Worm (Caenorhabditis elegans) whole organism, midembryonic: Measurements from ENCODE around the gene daf-31.

ENCODE experiments used
- T22C8.4 ChIP-seq: fragments of 200-800 bp; sonication (Bioruptor generic); IDR thresholded peaks from 2 replicates; pipeline ENCODE4 v1.3.6; 2022; ENCODE audit warnings: missing genetic modification characterization, missing compliant biosample characterization
- cog-1 ChIP-seq: sonication (generic microtip); optimal IDR thresholded peaks from 2 replicates; lab custom pipeline; 2016; ENCODE audit warnings: missing genetic modification characterization, missing compliant biosample characterization
- flt-1 ChIP-seq: fragments of 200-800 bp; sonication (Bioruptor generic); IDR thresholded peaks from 2 replicates; pipeline ENCODE4 v1.3.6; 2022; ENCODE audit warnings: missing genetic modification characterization, missing compliant biosample characterization
- klf-2 ChIP-seq: fragments of 200-800 bp; sonication (Bioruptor generic); conservative IDR thresholded peaks from 2 replicates; pipeline ENCODE4 v1.3.6; 2022; ENCODE audit warnings: missing genetic modification reagents, missing genetic modification characterization, missing compliant biosample characterization
- med-1 ChIP-seq: sonication (generic microtip); optimal IDR thresholded peaks from 2 replicates; lab custom pipeline; 2017; ENCODE audit warnings: missing genetic modification characterization, mild to moderate bottlenecking, missing compliant biosample characterization, antibody characterized with exemption, missing genetic modification reagents; ENCODE audit not compliant: insufficient read depth
- ref-1 ChIP-seq: fragments of 200-800 bp; sonication (Bioruptor generic); conservative IDR thresholded peaks from 2 replicates; pipeline ENCODE4 v1.3.6; 2022; ENCODE audit warnings: missing genetic modification reagents, missing genetic modification characterization, missing compliant biosample characterization
- tab-1 ChIP-seq: fragments of 200-800 bp; sonication (Bioruptor generic); IDR thresholded peaks from 2 replicates; pipeline ENCODE4 v1.3.6; 2022; ENCODE audit warnings: missing genetic modification characterization, missing compliant biosample characterization
- ztf-23 ChIP-seq: fragments of 200-800 bp; sonication (Bioruptor generic); IDR thresholded peaks from 2 replicates; pipeline ENCODE4 v1.3.6; 2022; ENCODE audit warnings: missing genetic modification reagents, missing genetic modification characterization, missing compliant biosample characterization
- ztf-29 ChIP-seq: fragments of 200-800 bp; sonication (Bioruptor generic); IDR thresholded peaks from 2 replicates; pipeline ENCODE4 v1.3.6; 2022; ENCODE audit warnings: missing genetic modification reagents, missing genetic modification characterization, missing compliant biosample characterization

The daf-31 gene

DNA sequence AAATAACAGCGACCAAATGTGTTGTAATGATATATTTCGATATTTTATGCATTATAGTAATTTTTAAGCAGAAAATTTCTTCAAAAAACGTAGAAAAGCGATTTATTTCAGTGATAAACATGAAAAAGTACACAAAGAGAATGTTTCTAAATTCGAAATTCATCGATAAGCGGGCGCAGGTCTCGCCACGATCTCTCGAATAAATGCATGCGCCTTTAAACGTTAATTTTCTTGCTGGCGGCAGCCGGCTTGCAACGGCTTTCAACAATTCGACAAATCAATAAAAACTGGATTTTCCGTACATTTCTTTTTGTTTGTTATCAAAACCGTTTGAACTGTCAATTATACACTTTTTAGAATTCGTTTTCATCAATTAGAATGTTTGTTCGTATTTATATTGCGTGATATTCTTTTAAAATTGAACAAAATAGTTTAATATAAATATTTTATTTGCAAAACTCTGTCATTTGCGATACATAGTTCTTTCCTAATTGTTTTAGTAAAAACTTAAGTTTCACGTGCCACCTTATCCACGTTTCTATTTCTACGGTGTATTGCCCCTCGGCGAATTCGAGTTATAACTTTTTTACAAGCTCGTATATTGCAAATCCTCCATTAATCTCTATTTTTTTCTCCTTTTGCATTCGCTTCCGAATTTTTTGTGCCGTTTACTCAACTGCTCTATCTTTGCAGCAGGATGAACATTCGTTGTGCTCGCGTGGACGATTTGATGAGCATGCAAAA, at the start of gene daf-31:
daf-31 (plus strand) TSS at position 694 of the 744 bp plus-strand sequence.
- no peak for TF ChIP-seq tab-1 (GFP tag; lab: Robert Waterston, UW)
- 0 out of 2 replicates have a peak, but pooled peaks have one; percentile 39 for TF ChIP-seq ztf-29

DNA sequence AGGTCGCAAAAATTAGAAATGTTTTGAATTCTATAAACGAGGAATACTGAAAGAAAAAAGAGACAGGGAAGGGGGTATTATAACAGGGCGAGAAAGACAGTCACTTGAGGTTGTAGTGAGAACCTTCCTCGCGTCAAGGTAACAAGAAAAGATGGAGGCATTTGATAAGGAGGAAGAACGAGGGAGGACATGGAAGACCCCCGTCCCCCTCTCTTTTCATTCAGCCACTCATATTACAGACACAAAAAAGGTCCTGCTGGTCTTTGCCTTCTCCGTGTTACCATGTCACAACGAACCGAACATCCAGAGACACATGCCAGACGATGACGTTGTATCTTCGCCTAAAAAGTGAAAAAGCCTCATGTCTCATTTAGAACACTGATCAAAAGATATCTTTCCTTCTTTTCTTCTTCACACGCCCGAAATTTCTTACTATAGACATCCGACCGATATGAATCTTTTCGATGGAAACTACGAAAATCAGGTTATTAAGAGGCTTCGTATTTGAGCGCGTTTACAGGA, 48.7 kb upstream of the daf-31 start:
- no peak for TF ChIP-seq cog-1 (tag; lab: Kevin White, UChicago)
- no peak for TF ChIP-seq ztf-29
- no peak for TF ChIP-seq ztf-23 (GFP tag; lab: Robert Waterston, UW)
- TF ChIP-seq klf-2 (GFP tag; lab: Robert Waterston, UW) = no peak
- TF ChIP-seq med-1 (GFP tag; lab: Kevin White, UChicago) = no peak
- TF ChIP-seq T22C8.4 (GFP tag; lab: Robert Waterston, UW) = no peak
- TF ChIP-seq ref-1 = no peak
- no peak for TF ChIP-seq tab-1 (GFP tag; lab: Robert Waterston, UW)
- no peak for TF ChIP-seq flt-1

ce11 chrIV:8243170-8243569, 46.9 kb upstream of the daf-31 start:
- TF ChIP-seq cog-1 (tag; lab: Kevin White, UChicago) (no peak), T22C8.4 (GFP tag; lab: Robert Waterston, UW) (no peak), klf-2 (GFP tag; lab: Robert Waterston, UW) (no peak), ztf-29 (no peak), tab-1 (GFP tag; lab: Robert Waterston, UW) (no peak), ref-1 (no peak), flt-1 (no peak), ztf-23 (GFP tag; lab: Robert Waterston, UW) (no peak)

DNA sequence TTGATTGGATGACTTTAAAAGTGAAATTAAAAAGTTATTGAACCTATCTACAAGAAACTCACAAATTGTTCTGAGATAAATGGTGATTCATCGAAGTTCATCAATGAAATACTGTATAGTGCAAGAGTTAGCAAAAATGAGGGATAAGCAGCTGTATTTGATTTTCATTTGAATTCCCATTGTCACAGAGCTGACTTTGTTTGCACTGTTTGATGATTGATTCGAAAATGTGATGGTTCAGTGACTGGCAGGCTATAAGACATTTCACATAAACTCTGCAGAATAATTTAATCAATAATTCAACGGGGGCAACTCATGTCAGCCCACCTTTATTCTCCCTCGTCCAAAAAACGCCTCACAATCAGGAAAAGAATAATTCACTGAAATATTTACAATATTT, 46.5 kb upstream of the daf-31 start, which contains the start of gene T09A12.8:
T09A12.8 (minus strand) TSS at position 101 of the 400 bp plus-strand sequence.
- no peak for TF ChIP-seq flt-1
- TF ChIP-seq med-1 (GFP tag; lab: Kevin White, UChicago) = no peak
- TF ChIP-seq T22C8.4 (GFP tag; lab: Robert Waterston, UW) = no peak
- no peak for TF ChIP-seq klf-2 (GFP tag; lab: Robert Waterston, UW)
- no peak for TF ChIP-seq tab-1 (GFP tag; lab: Robert Waterston, UW)
- TF ChIP-seq cog-1 (tag; lab: Kevin White, UChicago) = no peak
- TF ChIP-seq ztf-23 (GFP tag; lab: Robert Waterston, UW) = no peak
- TF ChIP-seq ref-1 = no peak
- no peak for TF ChIP-seq ztf-29

- TF ChIP-seq flt-1 (no peak), tab-1 (GFP tag; lab: Robert Waterston, UW) (no peak), ztf-29 (no peak), klf-2 (GFP tag; lab: Robert Waterston, UW) (no peak), med-1 (GFP tag; lab: Kevin White, UChicago) (no peak), ztf-23 (GFP tag; lab: Robert Waterston, UW) (no peak), cog-1 (tag; lab: Kevin White, UChicago) (no peak)
Measured at ce11 chrIV:8244112-8244511, 46.0 kb upstream of the daf-31 start, which contains the start of gene T09A12.1. Gene T09A12.1, plus strand, starts transcription at chrIV:8244412.

- TF ChIP-seq tab-1 (GFP tag; lab: Robert Waterston, UW) = no peak
- no peak for TF ChIP-seq med-1 (GFP tag; lab: Kevin White, UChicago)
- no peak for TF ChIP-seq klf-2 (GFP tag; lab: Robert Waterston, UW)
- no peak for TF ChIP-seq ztf-23 (GFP tag; lab: Robert Waterston, UW)
- TF ChIP-seq flt-1 = no peak
- no peak for TF ChIP-seq T22C8.4 (GFP tag; lab: Robert Waterston, UW)
- no peak for TF ChIP-seq ztf-29
Measured at ce11 chrIV:8247341-8247740, 42.7 kb upstream of the daf-31 start.

DNA sequence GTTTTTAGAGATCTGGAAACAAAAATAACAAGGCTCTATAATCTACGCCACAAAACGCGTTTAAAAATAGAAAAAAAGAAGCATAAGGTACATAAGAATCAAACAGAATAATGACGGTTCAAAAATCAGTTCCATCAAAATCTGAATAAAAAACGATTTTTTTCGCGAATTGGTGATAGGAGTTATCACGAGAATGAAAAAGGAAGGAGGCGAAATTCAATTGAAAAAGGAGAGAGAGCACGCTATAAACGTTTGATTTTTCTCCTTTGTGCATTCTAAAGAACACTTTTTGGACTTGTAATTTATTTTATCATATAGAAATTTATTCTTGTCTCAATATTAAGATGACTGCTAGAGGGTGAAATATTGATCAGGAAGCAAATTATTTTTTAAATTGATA, 38.7 kb upstream of the daf-31 start:
- no peak for TF ChIP-seq med-1 (GFP tag; lab: Kevin White, UChicago)
- TF ChIP-seq flt-1 = no peak
- TF ChIP-seq cog-1 (tag; lab: Kevin White, UChicago) = no peak
- TF ChIP-seq ref-1 = no peak
- no peak for TF ChIP-seq tab-1 (GFP tag; lab: Robert Waterston, UW)
- TF ChIP-seq ztf-29 = no peak
- no peak for TF ChIP-seq klf-2 (GFP tag; lab: Robert Waterston, UW)
- TF ChIP-seq ztf-23 (GFP tag; lab: Robert Waterston, UW) = no peak
- no peak for TF ChIP-seq T22C8.4 (GFP tag; lab: Robert Waterston, UW)

- TF ChIP-seq klf-2 (GFP tag; lab: Robert Waterston, UW) (peak; percentile 90), cog-1 (tag; lab: Kevin White, UChicago) (peak; percentile 96), ztf-29 (peak; percentile 94), ref-1 (peak; percentile 96), tab-1 (GFP tag; lab: Robert Waterston, UW) (peak; percentile 98), ztf-23 (GFP tag; lab: Robert Waterston, UW) (peak; percentile 95), T22C8.4 (GFP tag; lab: Robert Waterston, UW) (peak; percentile 96), flt-1 (peak; percentile 98), med-1 (GFP tag; lab: Kevin White, UChicago) (peak; percentile 76)
Measured at ce11 chrIV:8252856-8253255, 37.2 kb upstream of the daf-31 start.

ce11 chrIV:8254193-8254592, 35.9 kb upstream of the daf-31 start:
- no peak for TF ChIP-seq T22C8.4 (GFP tag; lab: Robert Waterston, UW)
- TF ChIP-seq klf-2 (GFP tag; lab: Robert Waterston, UW) = no peak
- TF ChIP-seq ref-1 = no peak

DNA sequence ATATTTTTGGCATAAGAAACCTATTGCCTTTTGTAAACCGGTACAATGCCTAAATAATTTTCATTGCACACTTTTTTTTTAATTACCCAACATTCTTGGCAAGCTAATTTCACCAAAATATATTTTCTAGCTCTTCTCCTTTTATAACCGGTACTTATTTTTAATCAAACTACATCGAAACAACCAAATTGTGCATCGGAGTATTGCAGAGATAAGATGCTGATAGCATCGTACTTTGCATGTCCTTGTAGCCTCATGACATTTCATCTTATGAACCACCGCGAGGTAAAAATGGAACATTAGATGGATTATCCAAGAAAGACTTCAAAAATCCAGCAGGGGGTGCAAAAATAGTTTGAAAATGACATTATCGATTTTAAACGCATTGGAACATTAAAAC, 34.9 kb upstream of the daf-31 start:
- TF ChIP-seq ref-1 (no peak), ztf-23 (GFP tag; lab: Robert Waterston, UW) (no peak), cog-1 (tag; lab: Kevin White, UChicago) (no peak), med-1 (GFP tag; lab: Kevin White, UChicago) (no peak), ztf-29 (no peak), klf-2 (GFP tag; lab: Robert Waterston, UW) (no peak), tab-1 (GFP tag; lab: Robert Waterston, UW) (no peak), flt-1 (no peak), T22C8.4 (GFP tag; lab: Robert Waterston, UW) (no peak)
